Worm (Caenorhabditis elegans) whole organism, midembryonic: ENCODE data around the gene sto-3.

Source experiments
- T22C8.4 ChIP-seq: fragments of 200-800 bp; sonication (Bioruptor generic); IDR thresholded peaks from 2 replicates; pipeline ENCODE4 v1.3.6; 2022; ENCODE audit warnings: missing genetic modification characterization, missing compliant biosample characterization
- cog-1 ChIP-seq: sonication (generic microtip); optimal IDR thresholded peaks from 2 replicates; lab custom pipeline; 2016; ENCODE audit warnings: missing genetic modification characterization, missing compliant biosample characterization
- flt-1 ChIP-seq: fragments of 200-800 bp; sonication (Bioruptor generic); IDR thresholded peaks from 2 replicates; pipeline ENCODE4 v1.3.6; 2022; ENCODE audit warnings: missing genetic modification characterization, missing compliant biosample characterization
- klf-2 ChIP-seq: fragments of 200-800 bp; sonication (Bioruptor generic); conservative IDR thresholded peaks from 2 replicates; pipeline ENCODE4 v1.3.6; 2022; ENCODE audit warnings: missing genetic modification reagents, missing genetic modification characterization, missing compliant biosample characterization
- med-1 ChIP-seq: sonication (generic microtip); optimal IDR thresholded peaks from 2 replicates; lab custom pipeline; 2017; ENCODE audit warnings: missing genetic modification characterization, mild to moderate bottlenecking, missing compliant biosample characterization, antibody characterized with exemption, missing genetic modification reagents; ENCODE audit not compliant: insufficient read depth
- ref-1 ChIP-seq: fragments of 200-800 bp; sonication (Bioruptor generic); conservative IDR thresholded peaks from 2 replicates; pipeline ENCODE4 v1.3.6; 2022; ENCODE audit warnings: missing genetic modification reagents, missing genetic modification characterization, missing compliant biosample characterization
- tab-1 ChIP-seq: fragments of 200-800 bp; sonication (Bioruptor generic); IDR thresholded peaks from 2 replicates; pipeline ENCODE4 v1.3.6; 2022; ENCODE audit warnings: missing genetic modification characterization, missing compliant biosample characterization
- ztf-23 ChIP-seq: fragments of 200-800 bp; sonication (Bioruptor generic); IDR thresholded peaks from 2 replicates; pipeline ENCODE4 v1.3.6; 2022; ENCODE audit warnings: missing genetic modification reagents, missing genetic modification characterization, missing compliant biosample characterization
- ztf-29 ChIP-seq: fragments of 200-800 bp; sonication (Bioruptor generic); IDR thresholded peaks from 2 replicates; pipeline ENCODE4 v1.3.6; 2022; ENCODE audit warnings: missing genetic modification reagents, missing genetic modification characterization, missing compliant biosample characterization

sto-3 gene

ce11 chrX:11605766-11606490 is 16.0 kb downstream of the sto-3 start:
- TF ChIP-seq flt-1 (GFP tag; lab: Robert Waterston, UW) (peak; percentile 95), tab-1 (GFP tag; lab: Robert Waterston, UW) (peak; percentile 54; the same call in 1 of the 2 replicates), ztf-23 (GFP tag; lab: Robert Waterston, UW) (peak; percentile 88), ztf-29 (GFP tag; lab: Robert Waterston, UW) (peak; percentile 95), cog-1 (tag; lab: Kevin White, UChicago) (peak; percentile 100), klf-2 (peak; percentile 80), med-1 (GFP tag; lab: Kevin White, UChicago) (peak; percentile 86), T22C8.4 (GFP tag; lab: Robert Waterston, UW) (peak; percentile 50; the same call in 1 of the 2 replicates), ref-1 (GFP tag; lab: Robert Waterston, UW) (no peak)

DNA sequence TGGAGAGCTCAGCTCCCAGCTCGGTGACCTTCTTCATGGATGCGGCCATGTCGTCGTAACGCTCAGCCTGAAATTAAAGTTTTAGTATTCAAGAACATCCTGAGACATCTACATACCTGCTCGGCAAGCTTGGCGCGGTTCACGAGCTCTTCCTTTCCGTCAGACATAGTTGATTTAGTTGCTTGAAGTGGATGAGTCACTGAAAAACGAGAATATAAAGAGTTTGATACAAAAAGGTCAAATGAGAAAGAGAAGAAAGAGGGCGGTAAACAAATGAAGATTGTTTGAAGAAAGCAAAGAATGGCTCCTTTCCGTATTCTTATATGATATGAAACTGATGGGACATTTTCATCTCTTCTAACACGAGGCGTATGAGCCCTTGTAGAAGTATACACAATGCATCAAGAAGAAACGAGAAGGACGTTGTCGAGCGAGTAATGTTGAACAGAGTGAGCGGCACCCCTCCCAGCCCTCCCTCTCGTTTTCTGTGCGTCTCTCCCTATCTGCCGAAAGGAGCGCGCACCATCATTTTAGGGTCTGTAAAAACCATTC is 16.6 kb downstream of the sto-3 start, which contains the start of gene ftt-2:
Gene ftt-2, minus strand, starts transcription at position 206 of the 552 bp plus-strand sequence.
- TF ChIP-seq ztf-23 (GFP tag; lab: Robert Waterston, UW) (no peak), cog-1 (tag; lab: Kevin White, UChicago) (no peak), tab-1 (GFP tag; lab: Robert Waterston, UW) (no peak)

ce11 chrX:11603234-11604108 is 18.4 kb downstream of the sto-3 start:
- peak; percentile 29; the same call in 1 of the 2 replicates for TF ChIP-seq ztf-23 (GFP tag; lab: Robert Waterston, UW)
- TF ChIP-seq med-1 (GFP tag; lab: Kevin White, UChicago): no peak
- TF ChIP-seq flt-1 (GFP tag; lab: Robert Waterston, UW): no peak
- no peak for TF ChIP-seq tab-1 (GFP tag; lab: Robert Waterston, UW)
- TF ChIP-seq T22C8.4 (GFP tag; lab: Robert Waterston, UW): no peak
- TF ChIP-seq ztf-29 (GFP tag; lab: Robert Waterston, UW): no peak
- no peak for TF ChIP-seq cog-1 (tag; lab: Kevin White, UChicago)
- TF ChIP-seq ref-1 (GFP tag; lab: Robert Waterston, UW): no peak
- no peak for TF ChIP-seq klf-2

- TF ChIP-seq ztf-29 (GFP tag; lab: Robert Waterston, UW) (no peak), flt-1 (GFP tag; lab: Robert Waterston, UW) (0 out of 2 replicates have a peak, but pooled peaks have one; percentile 17)
These were observed 21.3 kb downstream of the sto-3 start for ce11 chrX:11600488-11601106.

ce11 chrX:11598839-11599238 is 23.1 kb downstream of the sto-3 start:
- TF ChIP-seq med-1 (GFP tag; lab: Kevin White, UChicago): no peak
- no peak for TF ChIP-seq ztf-29 (GFP tag; lab: Robert Waterston, UW)
- no peak for TF ChIP-seq cog-1 (tag; lab: Kevin White, UChicago)
- no peak for TF ChIP-seq T22C8.4 (GFP tag; lab: Robert Waterston, UW)
- no peak for TF ChIP-seq klf-2
- TF ChIP-seq flt-1 (GFP tag; lab: Robert Waterston, UW): no peak
- TF ChIP-seq tab-1 (GFP tag; lab: Robert Waterston, UW): no peak
- no peak for TF ChIP-seq ztf-23 (GFP tag; lab: Robert Waterston, UW)
- no peak for TF ChIP-seq ref-1 (GFP tag; lab: Robert Waterston, UW)

ce11 chrX:11596876-11597275 is 25.0 kb downstream of the sto-3 start:
- TF ChIP-seq tab-1 (GFP tag; lab: Robert Waterston, UW) (no peak), flt-1 (GFP tag; lab: Robert Waterston, UW) (no peak), cog-1 (tag; lab: Kevin White, UChicago) (no peak), T22C8.4 (GFP tag; lab: Robert Waterston, UW) (no peak)

- TF ChIP-seq T22C8.4 (GFP tag; lab: Robert Waterston, UW) (no peak), ref-1 (GFP tag; lab: Robert Waterston, UW) (no peak), cog-1 (tag; lab: Kevin White, UChicago) (no peak), flt-1 (GFP tag; lab: Robert Waterston, UW) (no peak), tab-1 (GFP tag; lab: Robert Waterston, UW) (no peak), ztf-23 (GFP tag; lab: Robert Waterston, UW) (no peak)
These were observed 29.4 kb downstream of the sto-3 start for ce11 chrX:11592539-11592938.

- TF ChIP-seq cog-1 (tag; lab: Kevin White, UChicago): no peak
- TF ChIP-seq tab-1 (GFP tag; lab: Robert Waterston, UW): no peak
- no peak for TF ChIP-seq ztf-29 (GFP tag; lab: Robert Waterston, UW)
- TF ChIP-seq flt-1 (GFP tag; lab: Robert Waterston, UW): no peak
- no peak for TF ChIP-seq ztf-23 (GFP tag; lab: Robert Waterston, UW)
- no peak for TF ChIP-seq klf-2
- TF ChIP-seq T22C8.4 (GFP tag; lab: Robert Waterston, UW): no peak
- no peak for TF ChIP-seq med-1 (GFP tag; lab: Kevin White, UChicago)
- no peak for TF ChIP-seq ref-1 (GFP tag; lab: Robert Waterston, UW)
These were observed 30.3 kb downstream of the sto-3 start, which contains the start of gene F52D10.2 for ce11 chrX:11591620-11592019. Gene F52D10.2, minus strand, starts transcription at chrX:11591720.
